Fruit fly (Drosophila melanogaster) S2 (cell line): ENCODE results near the gene mRpL20.

Experiments
- CG8478 ChIP-seq: fragments of >200 bp; optimal IDR thresholded peaks from 2 replicates; lab custom pipeline; 2018
- CTCF ChIP-seq, 2 experiments: fragments of >200 bp; optimal IDR thresholded peaks; 2 replicates each; lab custom pipeline; 2018

The mRpL20 gene

dm6 chr3L:13033361-13033760 lies 15.7 kb upstream of the mRpL20 start:
- TF ChIP-seq CTCF (optimal IDR thresholded peaks at IDR 0.05; lab: Kevin White, UChicago) (no peak), CG8478 (no peak)

- TF ChIP-seq CG8478 (no peak), CTCF (optimal IDR thresholded peaks at IDR 0.05; lab: Kevin White, UChicago) (no peak)
Observed at dm6 chr3L:13032915-13033282, 15.2 kb upstream of the mRpL20 start.

DNA sequence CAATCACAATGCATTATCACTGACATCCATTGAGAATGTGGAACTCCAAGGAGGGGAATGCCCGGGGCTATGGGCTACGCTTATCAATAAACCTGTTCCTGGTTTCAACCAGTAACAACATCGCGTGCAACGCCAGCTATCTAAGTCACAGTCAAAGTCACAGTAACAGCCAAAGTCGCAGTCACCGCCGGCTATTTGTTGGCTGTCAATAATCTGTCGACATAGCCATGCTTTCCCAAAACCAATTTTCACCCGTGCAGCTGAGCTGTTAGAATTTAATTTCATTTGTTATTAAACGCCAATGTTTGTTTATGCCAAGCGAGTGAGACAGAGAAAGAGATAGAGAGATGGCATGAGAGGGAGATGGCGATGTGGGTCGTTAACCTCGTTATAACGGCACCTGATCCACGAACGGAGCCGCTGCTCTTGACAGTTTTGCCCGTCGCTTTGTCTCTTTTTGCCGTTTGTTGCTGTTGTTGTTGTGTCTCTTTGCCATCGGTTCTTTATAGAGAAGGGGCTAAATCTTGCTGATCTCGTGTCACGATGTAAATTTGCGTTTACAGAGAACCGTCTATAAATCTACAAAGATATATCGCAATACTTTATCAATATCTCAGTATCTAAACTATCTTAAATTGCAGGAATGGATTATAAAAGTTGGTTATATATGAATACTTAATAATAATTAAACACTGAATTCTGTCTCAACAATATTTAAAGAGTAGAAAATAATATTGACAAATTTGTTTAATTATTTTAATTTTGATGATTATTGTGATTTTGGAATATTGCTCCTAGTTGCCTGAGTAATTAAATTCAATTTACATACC lies 14.6 kb upstream of the mRpL20 start:
- no peak for TF ChIP-seq CTCF (optimal IDR thresholded peaks at IDR 0.05; lab: Kevin White, UChicago)
- TF ChIP-seq CG8478, result no peak

- TF ChIP-seq CG8478, result no peak
- TF ChIP-seq CTCF (optimal IDR thresholded peaks at IDR 0.05; lab: Kevin White, UChicago), result no peak
Observed at dm6 chr3L:13031326-13031725, 13.7 kb upstream of the mRpL20 start.

- TF ChIP-seq CTCF (optimal IDR thresholded peaks at IDR 0.05; lab: Kevin White, UChicago), result no peak
- no peak for TF ChIP-seq CG8478
Observed at dm6 chr3L:13030055-13030634, 12.5 kb upstream of the mRpL20 start.

DNA sequence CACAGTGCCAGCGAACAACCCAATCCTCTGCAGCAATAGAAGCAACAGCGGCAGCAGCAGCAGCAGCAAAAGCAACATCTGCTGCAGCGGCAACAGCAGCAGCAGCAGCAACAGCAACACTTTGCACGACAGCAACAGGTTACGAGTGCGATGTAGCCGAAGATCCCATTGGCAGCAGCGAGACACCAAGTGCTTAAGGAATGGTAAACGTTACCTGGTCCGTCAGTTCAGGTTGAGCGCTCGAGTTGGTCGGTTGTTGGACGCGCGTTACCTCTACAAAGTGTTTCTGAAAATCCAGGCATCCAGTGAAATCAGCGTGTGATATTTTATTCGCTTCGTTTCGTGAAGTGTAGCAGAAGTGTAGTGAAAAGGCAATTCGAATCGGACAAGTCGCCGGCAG lies 11.1 kb upstream of the mRpL20 start, which contains the start of gene CG17672:
Gene CG17672 (plus strand): TSS at position 223 of the 400 bp plus-strand sequence.
- TF ChIP-seq CTCF (optimal IDR thresholded peaks at IDR 0.05; lab: Kevin White, UChicago), result no peak
- TF ChIP-seq CG8478, result no peak

- TF ChIP-seq CG8478 (no peak), CTCF (optimal IDR thresholded peaks at IDR 0.05; lab: Kevin White, UChicago) (no peak)
Observed at dm6 chr3L:13027333-13027732, 9.7 kb upstream of the mRpL20 start.

DNA sequence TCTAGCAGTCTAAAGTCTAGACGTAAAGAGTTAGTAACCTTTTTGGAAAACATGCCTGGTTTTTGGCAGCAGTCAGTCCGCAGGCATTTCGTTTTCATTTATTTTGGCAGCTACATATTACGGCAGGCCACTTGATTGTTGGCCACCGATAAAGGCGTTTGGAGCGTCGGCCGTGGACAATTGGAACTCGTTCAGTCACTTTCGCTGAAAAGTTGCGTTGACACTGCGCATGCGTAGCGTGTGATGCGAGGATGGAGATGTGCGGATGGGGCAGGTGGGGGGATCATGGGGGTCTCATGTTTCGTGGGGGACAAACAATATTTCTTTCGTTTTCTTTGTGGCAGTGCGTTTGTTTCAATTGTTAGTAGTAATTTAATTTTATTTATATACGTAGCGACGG lies 9.2 kb upstream of the mRpL20 start:
- no peak for TF ChIP-seq CTCF (optimal IDR thresholded peaks at IDR 0.05; lab: Kevin White, UChicago)
- TF ChIP-seq CG8478, result no peak

- TF ChIP-seq CG8478 (no peak), CTCF (optimal IDR thresholded peaks at IDR 0.05; lab: Kevin White, UChicago) (no peak)
Observed at dm6 chr3L:13026337-13026736, 8.7 kb upstream of the mRpL20 start, which contains the start of gene Zmynd10. Zmynd10 (minus strand) TSS chr3L:13026437.

dm6 chr3L:13022854-13023560 lies 5.3 kb upstream of the mRpL20 start, which contains the start of gene RpS12:
RpS12 (plus strand) TSS chr3L:13023352.
- TF ChIP-seq CTCF (optimal IDR thresholded peaks at IDR 0.05; lab: Kevin White, UChicago) (no peak), CG8478 (no peak)

DNA sequence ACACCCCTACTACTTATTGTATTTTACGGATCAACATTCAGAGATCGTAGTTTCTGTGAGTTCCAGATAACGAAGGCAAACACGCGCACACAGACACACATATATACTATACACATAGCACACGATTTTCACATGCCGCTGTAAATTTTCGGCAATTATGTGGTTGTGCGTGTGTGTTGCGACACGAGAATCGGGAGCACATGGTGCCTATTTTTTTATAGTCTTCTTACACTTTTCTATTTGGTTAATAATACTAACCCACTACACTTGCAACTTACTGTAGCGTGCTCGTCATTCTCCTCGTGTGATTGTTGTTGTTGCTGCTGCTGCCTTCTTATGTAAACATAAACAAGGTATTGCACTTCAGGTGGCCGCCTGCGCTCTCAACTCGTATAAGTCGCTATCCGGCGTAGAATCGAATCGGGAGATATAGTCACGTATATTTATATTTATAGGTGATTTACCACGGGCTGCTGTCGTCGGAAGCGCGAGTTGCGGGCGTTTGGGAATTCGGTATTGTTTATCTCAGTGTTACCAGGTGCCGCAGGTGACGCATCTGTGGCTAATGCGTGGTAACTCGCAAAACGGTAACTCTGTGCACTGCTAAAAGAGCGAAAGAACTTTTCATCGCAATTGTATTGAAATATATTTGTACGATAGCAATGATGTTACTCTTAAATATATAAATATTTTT lies 4.6 kb upstream of the mRpL20 start, which contains the start of gene Adk2:
Gene Adk2 (minus strand): TSS at position 529 of the 694 bp plus-strand sequence.
- TF ChIP-seq CTCF (optimal IDR thresholded peaks at IDR 0.05; lab: Kevin White, UChicago) (no peak), CG8478 (no peak)

- TF ChIP-seq CG8478, result no peak
- TF ChIP-seq CTCF (optimal IDR thresholded peaks at IDR 0.05; lab: Kevin White, UChicago), result no peak
Observed at dm6 chr3L:13021727-13022126, 4.1 kb upstream of the mRpL20 start.

DNA sequence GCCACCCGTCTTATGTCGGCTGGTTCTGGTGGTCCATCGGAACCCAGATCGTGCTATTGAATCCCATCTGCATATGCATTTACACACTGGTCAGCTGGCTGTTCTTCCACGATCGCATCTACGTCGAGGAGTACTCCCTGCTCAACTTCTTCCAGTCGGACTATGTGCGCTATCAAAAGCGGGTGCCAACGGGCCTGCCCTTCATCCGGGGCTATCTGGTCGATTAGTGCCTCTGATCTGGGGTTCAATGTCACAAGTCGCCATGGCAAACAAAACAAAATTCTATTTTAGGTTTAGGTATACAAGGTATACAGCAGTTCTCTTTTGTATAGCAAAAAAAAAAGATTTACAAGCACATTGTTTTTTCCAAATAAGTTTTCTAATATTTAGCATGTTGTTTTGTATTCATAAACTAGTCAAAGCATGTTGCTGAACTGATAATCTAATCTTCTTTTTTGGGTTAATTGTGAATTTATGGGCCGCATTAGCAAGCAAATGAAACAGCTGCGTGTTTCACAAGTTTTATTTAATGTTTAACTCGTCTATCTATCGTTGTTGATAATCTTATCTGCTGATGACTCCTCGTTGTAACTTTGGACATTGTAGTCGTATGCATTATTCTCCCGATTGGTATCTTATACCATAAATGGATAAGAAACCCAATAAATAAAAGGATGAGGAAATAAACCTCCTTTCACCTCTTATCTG lies 1.7 kb upstream of the mRpL20 start:
- TF ChIP-seq CTCF (optimal IDR thresholded peaks at IDR 0.05; lab: Kevin White, UChicago) (no peak), CG8478 (no peak)

DNA sequence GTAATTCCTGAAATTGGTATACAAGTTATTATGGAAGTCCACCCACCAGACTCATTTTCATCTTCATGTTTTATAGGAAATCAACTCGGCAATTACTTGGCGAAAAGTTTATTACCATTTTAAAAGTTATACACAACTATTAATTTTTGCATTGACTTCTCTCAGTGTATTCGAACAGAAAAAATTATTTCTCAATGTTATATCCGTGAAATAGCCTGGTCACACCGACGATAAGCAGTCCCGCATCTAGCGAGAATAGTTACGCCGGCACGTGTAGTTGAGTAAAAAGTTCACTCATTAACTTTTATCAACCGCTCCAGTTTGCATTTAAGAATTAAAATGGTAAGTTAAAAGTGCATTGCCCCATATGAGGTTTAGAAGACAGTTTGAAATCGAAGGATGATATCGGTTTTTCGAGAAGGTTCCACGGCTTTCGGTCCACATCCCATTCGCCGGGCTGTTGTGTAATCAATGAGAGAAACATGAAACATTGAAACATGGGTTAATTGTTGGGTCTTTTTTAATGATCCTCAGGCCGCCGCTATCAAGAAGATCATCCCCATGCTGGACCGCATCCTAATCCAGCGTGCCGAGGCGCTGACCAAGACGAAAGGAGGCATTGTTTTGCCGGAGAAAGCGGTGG lies 1.7 kb downstream of the mRpL20 start, which contains the start of gene CG11267:
Gene CG11267 (plus strand): TSS at position 228 of the 643 bp plus-strand sequence.
- TF ChIP-seq CG8478 (no peak), CTCF (optimal IDR thresholded peaks at IDR 0.05; lab: Kevin White, UChicago) (no peak)
